Worm (Caenorhabditis elegans): ENCODE results near the gene Y110A2AL.10.

Y110A2AL.10 gene

DNA sequence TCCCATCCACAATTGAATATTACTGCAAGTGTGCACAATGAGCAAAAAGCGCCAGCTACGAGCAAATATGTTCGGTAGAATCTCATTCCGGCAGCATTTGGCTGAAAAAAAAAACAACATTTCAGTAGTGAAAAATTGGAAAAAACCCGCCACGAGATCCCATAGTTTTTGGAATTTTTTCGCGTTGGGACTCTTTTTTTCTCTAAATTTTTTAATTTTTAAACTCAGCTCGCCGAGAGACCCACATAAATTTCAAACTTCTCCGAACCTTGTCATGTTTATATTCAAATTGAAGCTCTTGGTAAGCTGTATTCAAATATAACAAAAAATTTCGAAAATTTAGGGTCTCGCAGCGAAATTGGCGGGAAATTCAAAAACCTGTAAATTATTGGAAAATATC, 22.6 kb upstream of the Y110A2AL.10 start, which contains the start of gene sqv-2:
Gene sqv-2, minus strand, starts transcription at position 101 of the 400 bp plus-strand sequence.
- no peak for TF ChIP-seq nfya-2 (GFP tag; IDR thresholded peaks at IDR 0.05)
- no peak for TF ChIP-seq Y95B8A.8 (GFP tag; IDR thresholded peaks at IDR 0.05)
- TF ChIP-seq egl-18 (GFP tag; IDR thresholded peaks at IDR 0.05), result no peak
- TF ChIP-seq mel-28 (tag; optimal IDR thresholded peaks at IDR 0.05; ENCODE audit: borderline replicate concordance), result no peak
- no peak for TF ChIP-seq zfh-2 (GFP tag; conservative IDR thresholded peaks at IDR 0.05)
- no peak for TF ChIP-seq unc-130 (GFP tag; optimal IDR thresholded peaks at IDR 0.05)
- TF ChIP-seq snpc-3.4 (tag; optimal IDR thresholded peaks at IDR 0.05), result no peak
- TF ChIP-seq pbrm-1 (GFP tag; IDR thresholded peaks at IDR 0.05), result no peak
- no peak for TF ChIP-seq let-526 (GFP tag; IDR thresholded peaks at IDR 0.05)
- TF ChIP-seq F55B11.4 (tag; optimal IDR thresholded peaks at IDR 0.05; ENCODE audit: borderline replicate concordance, insufficient read depth), result no peak
- TF ChIP-seq ceh-91 (GFP tag; IDR thresholded peaks at IDR 0.05), result no peak
- TF ChIP-seq nhr-27 (tag; optimal IDR thresholded peaks at IDR 0.05), result no peak
- no peak for TF ChIP-seq akir-1 (GFP tag; optimal IDR thresholded peaks at IDR 0.05)

- TF ChIP-seq athp-1 (tag; optimal IDR thresholded peaks at IDR 0.05), result peak; percentile 95
- TF ChIP-seq ztf-3 (GFP tag; optimal IDR thresholded peaks at IDR 0.05), result no peak
- no peak for TF ChIP-seq Y79H2A.3 (GFP tag; conservative IDR thresholded peaks at IDR 0.05)
- peak; percentile 10; the same call in 1 of the 2 replicates for TF ChIP-seq Y53F4B.3 (GFP tag; IDR thresholded peaks at IDR 0.05)
- TF ChIP-seq gei-17 (GFP tag; optimal IDR thresholded peaks at IDR 0.05), result no peak
- no peak for TF ChIP-seq ceh-40 (GFP tag; IDR thresholded peaks at IDR 0.05)
- TF ChIP-seq madf-3 (GFP tag; IDR thresholded peaks at IDR 0.05), result peak; percentile 85
- TF ChIP-seq B0336.3 (GFP tag; IDR thresholded peaks at IDR 0.05), result peak; percentile 85
- no peak for TF ChIP-seq F37B4.10 (GFP tag; IDR thresholded peaks at IDR 0.05)
- TF ChIP-seq mcd-1 (GFP tag; IDR thresholded peaks at IDR 0.05), result peak; percentile 99
- no peak for TF ChIP-seq ceh-58 (GFP tag; IDR thresholded peaks at IDR 0.05)
- no peak for TF ChIP-seq hlh-12 (tag; optimal IDR thresholded peaks at IDR 0.05)
- TF ChIP-seq nfyb-1 (GFP tag; IDR thresholded peaks at IDR 0.05), result peak; percentile 92
- TF ChIP-seq madf-10 (tag; optimal IDR thresholded peaks at IDR 0.05), result peak; percentile 69
- TF ChIP-seq ztf-22 (GFP tag; optimal IDR thresholded peaks at IDR 0.05), result peak; percentile 30
- TF ChIP-seq nfya-2 (GFP tag; IDR thresholded peaks at IDR 0.05), result no peak
- TF ChIP-seq aptf-3 (GFP tag; IDR thresholded peaks at IDR 0.05), result no peak
- TF ChIP-seq ceh-91 (GFP tag; IDR thresholded peaks at IDR 0.05), result peak; percentile 79
- TF ChIP-seq rpc-1 (optimal IDR thresholded peaks at IDR 0.05), result no peak
- no peak for TF ChIP-seq rpc-1 (tag; optimal IDR thresholded peaks at IDR 0.05)
- no peak for TF ChIP-seq bed-1 (GFP tag; IDR thresholded peaks at IDR 0.05)
- TF ChIP-seq unc-130 (GFP tag; optimal IDR thresholded peaks at IDR 0.05), result peak; percentile 80
- TF ChIP-seq Y67H2A.10 (GFP tag; conservative IDR thresholded peaks at IDR 0.05), result peak; percentile 70; the same call in 1 of the 2 replicates
- no peak for TF ChIP-seq F57A8.1 (GFP tag; optimal IDR thresholded peaks at IDR 0.05)
- peak; percentile 45 for TF ChIP-seq F23B12.7 (tag; optimal IDR thresholded peaks at IDR 0.05; ENCODE audit: insufficient read depth)
- peak; percentile 69 for TF ChIP-seq F33H1.4 (GFP tag; IDR thresholded peaks at IDR 0.05)
- 0 out of 2 replicates have a peak, but pooled peaks have one; percentile 31 for TF ChIP-seq ztf-25 (GFP tag; IDR thresholded peaks at IDR 0.05)
- TF ChIP-seq F55B11.4 (tag; optimal IDR thresholded peaks at IDR 0.05; ENCODE audit: borderline replicate concordance, insufficient read depth), result no peak
- TF ChIP-seq Y56A3A.18 (GFP tag; IDR thresholded peaks at IDR 0.05), result 0 out of 2 replicates have a peak, but pooled peaks have one; percentile 48
- TF ChIP-seq C06A6.2 (GFP tag; conservative IDR thresholded peaks at IDR 0.05), result no peak
- peak; percentile 56 for TF ChIP-seq repo-1 (tag; optimal IDR thresholded peaks at IDR 0.05)
- TF ChIP-seq pbrm-1 (GFP tag; IDR thresholded peaks at IDR 0.05), result peak; percentile 92
- TF ChIP-seq T07F8.4 (tag; optimal IDR thresholded peaks at IDR 0.05), result no peak
- TF ChIP-seq F22D6.2 (tag; optimal IDR thresholded peaks at IDR 0.05), result peak; percentile 66
- no peak for TF ChIP-seq nhr-90 (tag; optimal IDR thresholded peaks at IDR 0.05)
- TF ChIP-seq snpc-1.3 (tag; optimal IDR thresholded peaks at IDR 0.05; ENCODE audit: insufficient read depth), result no peak
- TF ChIP-seq F52B5.7 (tag; optimal IDR thresholded peaks at IDR 0.05), result peak; percentile 72
- no peak for TF ChIP-seq lag-1 (GFP tag; IDR thresholded peaks at IDR 0.05)
Measured at ce11 chrII:2888957-2889630, 17.4 kb upstream of the Y110A2AL.10 start, which contains the start of gene pinn-1. pinn-1 (minus strand) TSS chrII:2889007.

Measured in whole organism, young adult.